Fruit fly (Drosophila melanogaster): ENCODE data around the gene CG6333.

- TF ChIP-seq CG2129 (GFP tag; IDR thresholded peaks at IDR 0.05; ENCODE audit: partially characterized antibody) (no peak), peb (GFP tag; IDR thresholded peaks at IDR 0.05) (no peak), CG17802 (tag; optimal IDR thresholded peaks at IDR 0.05) (no peak), pnt (GFP tag; optimal IDR thresholded peaks at IDR 0.05) (no peak), fru (optimal IDR thresholded peaks at IDR 0.05) (no peak), wor (GFP tag; IDR thresholded peaks at IDR 0.05) (no peak), eve (GFP tag; optimal IDR thresholded peaks at IDR 0.05) (no peak), al (GFP tag; IDR thresholded peaks at IDR 0.05) (no peak)
These were observed 15.9 kb downstream of the CG6333 start, which contains the start of gene SecCl for dm6 chr3L:17470110-17470509.

Measured in whole organism, embryonic.